Fruit fly (Drosophila melanogaster) whole organism, embryonic: Measurements from ENCODE around the gene Cwc25.

ENCODE experiments used
- Adf1 ChIP-seq: fragments of 200-800 bp; sonication (Bioruptor generic); IDR thresholded peaks from 2 replicates; pipeline ENCODE4 v1.3.6; 2022; ENCODE audit warnings: missing biosample characterization, missing genetic modification characterization
- BEAF-32 ChIP-seq: fragments of 200-800 bp; sonication (Bioruptor generic); optimal IDR thresholded peaks from 3 replicates; lab custom pipeline; 2017; ENCODE audit warnings: missing biosample characterization, missing genetic modification characterization, mild to moderate bottlenecking, moderate library complexity, missing genetic modification reagents
- Bteb2 ChIP-seq: fragments of 200-800 bp; sonication (Bioruptor generic); optimal IDR thresholded peaks from 2 replicates; lab custom pipeline; 2016; ENCODE audit warnings: missing biosample characterization, missing genetic modification characterization
- CG10274 ChIP-seq: fragments of 200-800 bp; sonication (Bioruptor generic); optimal IDR thresholded peaks from 3 replicates; lab custom pipeline; 2017; ENCODE audit warnings: missing biosample characterization, mild to moderate bottlenecking, missing genetic modification characterization
- CG12104 ChIP-seq: fragments of 200-800 bp; sonication (Bioruptor generic); optimal IDR thresholded peaks from 3 replicates; lab custom pipeline; 2016; ENCODE audit warnings: missing biosample characterization, missing genetic modification characterization
- CG12769 ChIP-seq: fragments of 200-800 bp; sonication (Bioruptor generic); optimal IDR thresholded peaks from 2 replicates; lab custom pipeline; 2019; ENCODE audit warnings: missing biosample characterization, mild to moderate bottlenecking, missing genetic modification characterization, moderate library complexity
- CG17328 ChIP-seq: fragments of 200-800 bp; sonication (Bioruptor generic); IDR thresholded peaks from 2 replicates; pipeline ENCODE4 v1.3.6; 2022; ENCODE audit warnings: missing biosample characterization, missing genetic modification characterization
- CG17829 ChIP-seq: fragments of 200-800 bp; optimal IDR thresholded peaks from 2 replicates; lab custom pipeline; 2019; ENCODE audit warnings: missing biosample characterization, mild to moderate bottlenecking, missing genetic modification characterization, moderate library complexity
- CG6654 ChIP-seq: fragments of 200-800 bp; sonication (Bioruptor generic); optimal IDR thresholded peaks from 2 replicates; lab custom pipeline; 2017; ENCODE audit warnings: missing biosample characterization, mild to moderate bottlenecking, missing genetic modification characterization
- CG7357 ChIP-seq: fragments of 200-800 bp; sonication (Bioruptor generic); IDR thresholded peaks from 3 replicates; pipeline ENCODE4 v1.3.6; 2022; ENCODE audit warnings: missing biosample characterization, missing genetic modification characterization
- CG8765 ChIP-seq: fragments of 200-800 bp; sonication (Bioruptor generic); IDR thresholded peaks from 2 replicates; pipeline ENCODE4 v1.3.6; 2022; ENCODE audit warnings: missing biosample characterization, missing genetic modification characterization
- CkIIα-i1 ChIP-seq: fragments of 200-800 bp; sonication (Bioruptor generic); IDR thresholded peaks from 2 replicates; pipeline ENCODE4 v1.3.6; 2022; ENCODE audit warnings: missing biosample characterization, missing genetic modification characterization
- CoRest ChIP-seq: fragments of 200-800 bp; sonication (Bioruptor generic); optimal IDR thresholded peaks from 3 replicates; lab custom pipeline; 2018; ENCODE audit warnings: missing biosample characterization, mild to moderate bottlenecking, missing genetic modification characterization, moderate library complexity
- D ChIP-seq, 2 experiments: fragments of 200-800 bp in 1 of 2; fragments of >200 bp in 1 of 2; sonication (Bioruptor generic) in 1 of 2; optimal IDR thresholded peaks; 2 replicates in 1 of 2; 3 replicates in 1 of 2; lab custom pipeline; 2017; ENCODE audit warnings: mild to moderate bottlenecking in 1 of 2, missing biosample characterization in 1 of 2, missing genetic modification characterization in 1 of 2, missing genetic modification reagents in 1 of 2
- H15 ChIP-seq: fragments of 200-800 bp; sonication (Bioruptor generic); IDR thresholded peaks from 3 replicates; pipeline ENCODE4 v1.3.6; 2022; ENCODE audit warnings: missing biosample characterization, missing genetic modification characterization
- HLH54F ChIP-seq: fragments of 200-800 bp; sonication (Bioruptor generic); optimal IDR thresholded peaks from 3 replicates; lab custom pipeline; 2016; ENCODE audit warnings: missing biosample characterization, missing genetic modification characterization
- HmgD ChIP-seq: fragments of 200-800 bp; sonication (Bioruptor generic); optimal IDR thresholded peaks from 3 replicates; lab custom pipeline; 2016; ENCODE audit warnings: missing biosample characterization, missing genetic modification characterization
- Hsf ChIP-seq: fragments of 200-800 bp; sonication (Bioruptor generic); optimal IDR thresholded peaks from 3 replicates; lab custom pipeline; 2016; ENCODE audit warnings: missing biosample characterization, missing genetic modification characterization
- Max ChIP-seq: fragments of 200-800 bp; sonication (Bioruptor generic); optimal IDR thresholded peaks from 2 replicates; lab custom pipeline; 2016; ENCODE audit warnings: missing biosample characterization, mild to moderate bottlenecking, missing genetic modification characterization
- Meics ChIP-seq: fragments of 200-800 bp; sonication (Bioruptor generic); optimal IDR thresholded peaks from 2 replicates; lab custom pipeline; 2017; ENCODE audit warnings: missing biosample characterization, mild to moderate bottlenecking, missing genetic modification characterization
- NFAT ChIP-seq: fragments of 200-800 bp; sonication (Bioruptor generic); IDR thresholded peaks from 2 replicates; pipeline ENCODE4 v1.3.6; 2022; ENCODE audit warnings: missing biosample characterization, missing genetic modification characterization
- Oaz ChIP-seq: fragments of 200-800 bp; sonication (Bioruptor generic); IDR thresholded peaks from 2 replicates; pipeline ENCODE4 v1.3.6; 2022; ENCODE audit warnings: missing biosample characterization, missing genetic modification characterization
- Opbp ChIP-seq: fragments of 200-800 bp; sonication (Bioruptor generic); IDR thresholded peaks from 3 replicates; pipeline ENCODE4 v1.3.6; 2022; ENCODE audit warnings: missing biosample characterization, missing genetic modification characterization; ENCODE audit not compliant: partially characterized antibody
- Six4 ChIP-seq: fragments of 200-800 bp; sonication (Bioruptor generic); optimal IDR thresholded peaks from 2 replicates; lab custom pipeline; 2016; ENCODE audit warnings: missing biosample characterization, missing genetic modification characterization
- Usf ChIP-seq: fragments of 200-800 bp; sonication (Bioruptor generic); optimal IDR thresholded peaks from 2 replicates; lab custom pipeline; 2017; ENCODE audit warnings: missing genotype, missing biosample characterization, missing genetic modification characterization
- al ChIP-seq: fragments of 200-800 bp; sonication (Bioruptor generic); IDR thresholded peaks from 2 replicates; pipeline ENCODE4 v1.3.6; 2022; ENCODE audit warnings: missing biosample characterization, missing genetic modification characterization
- bbx ChIP-seq: fragments of 200-800 bp; sonication (Bioruptor generic); IDR thresholded peaks from 2 replicates; pipeline ENCODE4 v1.3.6; 2022; ENCODE audit warnings: missing biosample characterization, missing genetic modification characterization; ENCODE audit not compliant: partially characterized antibody
- cad ChIP-seq: fragments of >200 bp; optimal IDR thresholded peaks from 2 replicates; lab custom pipeline; 2017; ENCODE audit warnings: missing biosample characterization, missing genetic modification characterization
- chif ChIP-seq, 2 experiments: fragments of 200-800 bp; sonication (Bioruptor generic); optimal IDR thresholded peaks; 3 replicates each; lab custom pipeline; 2016; ENCODE audit warnings: missing biosample characterization in 2 of 2, missing genetic modification characterization in 2 of 2
- dan ChIP-seq: fragments of 200-800 bp; sonication (Bioruptor generic); IDR thresholded peaks from 2 replicates; pipeline ENCODE4 v1.3.6; 2022; ENCODE audit warnings: missing biosample characterization, missing genetic modification characterization
- dimm ChIP-seq: fragments of 200-800 bp; sonication (Bioruptor generic); IDR thresholded peaks from 2 replicates; pipeline ENCODE4 v1.3.6; 2022; ENCODE audit warnings: missing biosample characterization, missing genetic modification characterization
- dmrt99B ChIP-seq: fragments of 200-800 bp; sonication (Bioruptor generic); optimal IDR thresholded peaks from 2 replicates; lab custom pipeline; 2018; ENCODE audit warnings: missing biosample characterization, mild to moderate bottlenecking, missing genetic modification characterization, moderate library complexity
- esg ChIP-seq: fragments of 200-800 bp; sonication (Bioruptor generic); conservative IDR thresholded peaks from 2 replicates; pipeline ENCODE4 v1.3.6; 2022; ENCODE audit warnings: missing biosample characterization, missing genetic modification characterization
- her ChIP-seq: fragments of 200-800 bp; sonication (Bioruptor generic); optimal IDR thresholded peaks from 2 replicates; lab custom pipeline; 2016; ENCODE audit warnings: missing biosample characterization, missing genetic modification characterization
- insv ChIP-seq, 2 experiments: fragments of 200-800 bp; sonication (Bioruptor generic); optimal IDR thresholded peaks; 3 replicates each; lab custom pipeline; 2016 to 2018; ENCODE audit warnings: missing biosample characterization in 2 of 2, missing genetic modification characterization in 2 of 2
- mld ChIP-seq: fragments of 200-800 bp; sonication (Bioruptor generic); IDR thresholded peaks from 3 replicates; pipeline ENCODE4 v1.3.6; 2022; ENCODE audit warnings: missing biosample characterization, missing genetic modification characterization; ENCODE audit not compliant: partially characterized antibody
- onecut ChIP-seq: fragments of 200-800 bp; sonication (Bioruptor generic); IDR thresholded peaks from 2 replicates; pipeline ENCODE4 v1.3.6; 2022; ENCODE audit warnings: missing biosample characterization, missing genetic modification characterization
- pan ChIP-seq, 4 experiments: fragments of >200 bp in 3 of 4; fragments of 200-800 bp in 1 of 4; sonication (Bioruptor generic) in 1 of 4; optimal IDR thresholded peaks in 3 of 4; IDR thresholded peaks in 1 of 4; 2 replicates each; pipeline versions ENCODE4 v1.3.6 to Lab custom; 2017 to 2022; ENCODE audit warnings: missing biosample characterization in 2 of 4, missing genetic modification characterization in 2 of 4, mixed read lengths in 1 of 4
- ssp ChIP-seq: fragments of 200-800 bp; sonication (Bioruptor generic); IDR thresholded peaks from 2 replicates; pipeline ENCODE4 v1.3.6; 2022; ENCODE audit warnings: missing biosample characterization, missing genetic modification characterization
- ttk ChIP-seq: fragments of 200-800 bp; sonication (Bioruptor generic); IDR thresholded peaks from 2 replicates; pipeline ENCODE4 v2.1.2; 2022; ENCODE audit warnings: missing biosample characterization, missing genetic modification characterization

Gene Cwc25

DNA sequence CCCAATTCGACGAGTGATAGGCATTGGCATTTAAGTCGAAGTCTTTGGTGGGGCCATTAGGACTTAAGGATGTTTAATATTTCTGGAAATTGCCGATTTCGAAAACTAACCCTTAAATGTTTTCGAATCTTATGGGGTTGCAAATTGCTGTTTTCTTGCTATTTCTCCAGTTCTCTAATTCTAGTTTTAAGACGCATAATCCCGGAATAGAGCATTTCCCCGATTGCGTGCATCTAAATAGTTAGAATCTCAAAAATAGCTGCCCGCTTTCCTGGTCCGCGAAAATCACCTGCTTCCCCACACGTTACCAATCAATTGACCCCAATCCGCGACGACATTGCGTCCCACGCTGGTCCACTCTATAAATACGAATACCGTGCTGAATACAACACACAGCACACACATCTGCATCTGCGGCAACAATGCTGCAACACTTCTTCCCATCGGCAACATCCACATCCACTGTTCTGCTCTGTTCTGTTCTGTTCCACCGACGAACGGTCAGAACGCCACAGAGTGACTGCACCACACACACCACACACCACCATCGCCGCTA lies 7.1 kb downstream of the Cwc25 start, which contains the start of gene Bacc (continued):
- TF ChIP-seq insv (GFP tag; optimal IDR thresholded peaks at IDR 0.05; lab: Kevin White, UChicago) = peak in 1 of 2 experiments; percentile 7
- no peak for TF ChIP-seq al (GFP tag; lab: Robert Waterston, UW)
- TF ChIP-seq Max = peak; percentile 84
- peak; percentile 67 for TF ChIP-seq CG6654
- no peak for TF ChIP-seq ssp (GFP tag; lab: Robert Waterston, UW)
- TF ChIP-seq CkIIα-i1 (GFP tag; lab: Robert Waterston, UW) = no peak
- TF ChIP-seq Bteb2 (GFP tag; lab: Kevin White, UChicago) = peak; percentile 86
- no peak for TF ChIP-seq dimm (GFP tag; lab: Robert Waterston, UW)
- no peak for TF ChIP-seq Oaz (GFP tag; lab: Robert Waterston, UW)
- TF ChIP-seq pan (optimal IDR thresholded peaks at IDR 0.05; lab: Kevin White, UChicago) = no peak
- no peak for TF ChIP-seq pan (GFP tag; optimal IDR thresholded peaks at IDR 0.05 in 1 of 2, IDR thresholded peaks at IDR 0.05 in 1 of 2)
- TF ChIP-seq esg (GFP tag; lab: Robert Waterston, UW) = no peak
- no peak for TF ChIP-seq ttk (GFP tag; lab: Robert Waterston, UW)
- TF ChIP-seq CoRest = peak; percentile 92
- no peak for TF ChIP-seq bbx (GFP tag; lab: Robert Waterston, UW)
- TF ChIP-seq her (GFP tag; lab: Kevin White, UChicago) = peak; percentile 88
- TF ChIP-seq mld (GFP tag; lab: Robert Waterston, UW) = no peak
- TF ChIP-seq dmrt99B (tag; lab: Kevin White, UChicago) = peak; percentile 90
- no peak for TF ChIP-seq cad
- no peak for TF ChIP-seq dan
- TF ChIP-seq Six4 (GFP tag; lab: Kevin White, UChicago) = peak; percentile 73
- peak; percentile 70 for TF ChIP-seq CG7357
- no peak for TF ChIP-seq H15 (GFP tag; lab: Robert Waterston, UW)
- TF ChIP-seq CG17328 (GFP tag; lab: Robert Waterston, UW) = no peak
- peak; percentile 65; the same call in 1 of the 2 replicates for TF ChIP-seq onecut (GFP tag; lab: Robert Waterston, UW)
- TF ChIP-seq CG8765 (GFP tag; lab: Robert Waterston, UW) = no peak
- TF ChIP-seq Meics (GFP tag; lab: Kevin White, UChicago) = peak; percentile 94
- TF ChIP-seq HLH54F = peak; percentile 89
- peak; percentile 89 for TF ChIP-seq CG12104
- TF ChIP-seq Adf1 = no peak
- no peak for TF ChIP-seq D (optimal IDR thresholded peaks at IDR 0.05; lab: Kevin White, UChicago)
- TF ChIP-seq D (GFP tag; optimal IDR thresholded peaks at IDR 0.05; lab: Kevin White, UChicago) = peak; percentile 90
- TF ChIP-seq CG12769 (tag; lab: Kevin White, UChicago) = peak; percentile 88
- TF ChIP-seq NFAT (GFP tag; lab: Robert Waterston, UW) = no peak
- peak; percentile 89 for TF ChIP-seq Hsf (GFP tag; lab: Kevin White, UChicago)
- no peak for TF ChIP-seq BEAF-32
- peak; percentile 90 for TF ChIP-seq Usf (GFP tag; lab: Kevin White, UChicago)
- TF ChIP-seq CG10274 (GFP tag; lab: Kevin White, UChicago) = peak; percentile 86
- peak; percentile 76 to 87 for TF ChIP-seq chif (GFP tag; optimal IDR thresholded peaks at IDR 0.05; lab: Kevin White, UChicago)
- TF ChIP-seq CG17829 (tag; lab: Kevin White, UChicago) = peak; percentile 73
- TF ChIP-seq HmgD (GFP tag; lab: Kevin White, UChicago) = peak; percentile 52
- no peak for TF ChIP-seq Opbp (GFP tag; lab: Robert Waterston, UW)
